Fruit fly (Drosophila melanogaster) whole organism, embryonic: ENCODE results near the gene CG5639.
A peak's percentile ranks its signal among the peaks of the same experiment; 100 is the strongest.

Source experiments
- B-H2 ChIP-seq: fragments of 200-800 bp; sonication (Bioruptor generic); optimal IDR thresholded peaks from 2 replicates; lab custom pipeline; 2018; ENCODE audit warnings: missing biosample characterization, mild to moderate bottlenecking, missing genetic modification characterization
- CG11398 ChIP-seq: fragments of 200-800 bp; sonication (Bioruptor generic); optimal IDR thresholded peaks from 2 replicates; lab custom pipeline; 2016; ENCODE audit warnings: missing biosample characterization, missing genetic modification characterization
- CG11696 ChIP-seq: fragments of 200-800 bp; sonication (Bioruptor generic); IDR thresholded peaks from 2 replicates; pipeline ENCODE4 v1.3.6; 2022; ENCODE audit warnings: missing biosample characterization, missing genetic modification characterization
- CG12744 ChIP-seq: fragments of 200-800 bp; sonication (Bioruptor generic); optimal IDR thresholded peaks from 2 replicates; lab custom pipeline; 2016; ENCODE audit warnings: missing biosample characterization, missing genetic modification characterization
- CG14014 ChIP-seq: fragments of 200-800 bp; sonication (Bioruptor generic); IDR thresholded peaks from 2 replicates; pipeline ENCODE4 v1.3.6; 2022; ENCODE audit warnings: missing biosample characterization, missing genetic modification characterization
- CG15696 ChIP-seq: fragments of 200-800 bp; sonication (Bioruptor generic); optimal IDR thresholded peaks from 2 replicates; lab custom pipeline; 2019; ENCODE audit warnings: missing biosample characterization, mild to moderate bottlenecking, missing genetic modification characterization, moderate library complexity
- CG1647 ChIP-seq: fragments of 200-800 bp; sonication (Bioruptor generic); optimal IDR thresholded peaks from 3 replicates; lab custom pipeline; 2016; ENCODE audit warnings: missing biosample characterization, missing genetic modification characterization
- CG16863 ChIP-seq: fragments of 200-800 bp; sonication (Bioruptor generic); optimal IDR thresholded peaks from 3 replicates; lab custom pipeline; 2016; ENCODE audit warnings: missing biosample characterization, missing genetic modification characterization
- CG17385 ChIP-seq: fragments of 200-800 bp; sonication (Bioruptor generic); optimal IDR thresholded peaks from 3 replicates; lab custom pipeline; 2018; ENCODE audit warnings: missing biosample characterization, mild to moderate bottlenecking, missing genetic modification characterization
- CG32767 ChIP-seq: fragments of 200-800 bp; sonication (Bioruptor generic); IDR thresholded peaks from 2 replicates; pipeline ENCODE4 v1.3.6; 2022; ENCODE audit warnings: missing biosample characterization, missing genetic modification characterization
- CG3281 ChIP-seq: fragments of 200-800 bp; sonication (Bioruptor generic); optimal IDR thresholded peaks from 3 replicates; lab custom pipeline; 2017; ENCODE audit warnings: missing biosample characterization, mild to moderate bottlenecking, missing genetic modification characterization
- CG3838 ChIP-seq: fragments of 200-800 bp; sonication (Bioruptor generic); optimal IDR thresholded peaks from 3 replicates; lab custom pipeline; 2016; ENCODE audit warnings: missing biosample characterization, missing genetic modification characterization
- CG6683 ChIP-seq: fragments of 200-800 bp; sonication (Bioruptor generic); optimal IDR thresholded peaks from 2 replicates; lab custom pipeline; 2017; ENCODE audit warnings: missing biosample characterization, mild to moderate bottlenecking, missing genetic modification characterization, missing genetic modification reagents
- CG7745 ChIP-seq: fragments of 200-800 bp; sonication (Bioruptor generic); optimal IDR thresholded peaks from 2 replicates; lab custom pipeline; 2018; ENCODE audit warnings: missing biosample characterization, mild to moderate bottlenecking, missing genetic modification characterization, moderate library complexity
- CG8388 ChIP-seq: fragments of 200-800 bp; sonication (Bioruptor generic); optimal IDR thresholded peaks from 2 replicates; lab custom pipeline; 2019; ENCODE audit warnings: missing biosample characterization, mild to moderate bottlenecking, missing genetic modification characterization, moderate library complexity
- CG8478 ChIP-seq: fragments of >200 bp; optimal IDR thresholded peaks from 2 replicates; lab custom pipeline; 2018
- CoRest ChIP-seq: fragments of 200-800 bp; sonication (Bioruptor generic); optimal IDR thresholded peaks from 3 replicates; lab custom pipeline; 2018; ENCODE audit warnings: missing biosample characterization, mild to moderate bottlenecking, missing genetic modification characterization, moderate library complexity
- Doc2 ChIP-seq: fragments of 200-800 bp; sonication (Bioruptor generic); IDR thresholded peaks from 2 replicates; pipeline ENCODE4 v1.3.6; 2022; ENCODE audit warnings: missing biosample characterization, missing genetic modification characterization
- Fer3 ChIP-seq: fragments of 200-800 bp; sonication (Bioruptor generic); optimal IDR thresholded peaks from 2 replicates; lab custom pipeline; 2018; ENCODE audit warnings: missing biosample characterization, mild to moderate bottlenecking, missing genetic modification characterization, moderate library complexity
- Gug ChIP-seq: fragments of 200-800 bp; sonication (Bioruptor generic); IDR thresholded peaks from 4 replicates; pipeline ENCODE4 v1.3.6; 2022; ENCODE audit warnings: missing biosample characterization, missing genetic modification characterization
- HHEX ChIP-seq: fragments of 200-800 bp; sonication (Bioruptor generic); optimal IDR thresholded peaks from 3 replicates; lab custom pipeline; 2017; ENCODE audit warnings: missing biosample characterization, mild to moderate bottlenecking, missing genetic modification characterization, missing genetic modification reagents
- Hmr ChIP-seq: fragments of 200-800 bp; sonication (Bioruptor generic); optimal IDR thresholded peaks from 3 replicates; lab custom pipeline; 2017; ENCODE audit warnings: mild to moderate bottlenecking, missing biosample characterization, missing genetic modification reagents, missing genetic modification characterization
- Hr39 ChIP-seq: fragments of >200 bp; optimal IDR thresholded peaks from 2 replicates; lab custom pipeline; 2017
- NK7.1 ChIP-seq: fragments of 200-800 bp; sonication (Bioruptor generic); optimal IDR thresholded peaks from 3 replicates; lab custom pipeline; 2016; ENCODE audit warnings: missing biosample characterization, missing genetic modification characterization
- Poxn ChIP-seq: fragments of 200-800 bp; sonication (Bioruptor generic); IDR thresholded peaks from 2 replicates; pipeline ENCODE4 v1.3.6; 2022; ENCODE audit warnings: missing biosample characterization, missing genetic modification characterization
- Ptx1 ChIP-seq: fragments of 200-800 bp; sonication (Bioruptor generic); IDR thresholded peaks from 2 replicates; pipeline ENCODE4 v1.3.6; 2022; ENCODE audit warnings: missing biosample characterization, missing genetic modification characterization
- Six4 ChIP-seq: fragments of 200-800 bp; sonication (Bioruptor generic); optimal IDR thresholded peaks from 2 replicates; lab custom pipeline; 2016; ENCODE audit warnings: missing biosample characterization, missing genetic modification characterization
- YL-1 ChIP-seq: fragments of 200-800 bp; sonication (Bioruptor generic); optimal IDR thresholded peaks from 3 replicates; lab custom pipeline; 2017; ENCODE audit warnings: missing biosample characterization, mild to moderate bottlenecking, missing genetic modification characterization
- ab ChIP-seq: fragments of 200-800 bp; sonication (Bioruptor generic); optimal IDR thresholded peaks from 2 replicates; lab custom pipeline; 2016; ENCODE audit warnings: missing biosample characterization, missing genetic modification characterization
- al ChIP-seq: fragments of 200-800 bp; sonication (Bioruptor generic); IDR thresholded peaks from 2 replicates; pipeline ENCODE4 v1.3.6; 2022; ENCODE audit warnings: missing biosample characterization, missing genetic modification characterization
- az2 ChIP-seq: fragments of 200-800 bp; sonication (Bioruptor generic); optimal IDR thresholded peaks from 3 replicates; lab custom pipeline; 2016; ENCODE audit warnings: missing biosample characterization, missing genetic modification characterization
- bsh ChIP-seq, 2 experiments: fragments of 200-800 bp; sonication (Bioruptor generic); optimal IDR thresholded peaks; 2 replicates each; lab custom pipeline; 2017 to 2018; ENCODE audit warnings: mild to moderate bottlenecking in 2 of 2, missing biosample characterization in 2 of 2, missing genetic modification characterization in 2 of 2, moderate library complexity in 1 of 2
- crc ChIP-seq: fragments of 200-800 bp; sonication (Bioruptor generic); optimal IDR thresholded peaks from 2 replicates; lab custom pipeline; 2016; ENCODE audit warnings: missing biosample characterization, missing genetic modification characterization
- ftz-f1 ChIP-seq: fragments of 200-800 bp; sonication (Bioruptor generic); optimal IDR thresholded peaks from 2 replicates; lab custom pipeline; 2016; ENCODE audit warnings: missing biosample characterization, missing genetic modification characterization
- gcm ChIP-seq: fragments of 200-800 bp; sonication (Bioruptor generic); optimal IDR thresholded peaks from 2 replicates; lab custom pipeline; 2019; ENCODE audit warnings: missing biosample characterization, mild to moderate bottlenecking, missing genetic modification characterization, moderate library complexity
- grau ChIP-seq: fragments of 200-800 bp; optimal IDR thresholded peaks from 3 replicates; lab custom pipeline; 2019; ENCODE audit warnings: missing biosample characterization, mild to moderate bottlenecking, missing genetic modification characterization, moderate library complexity
- ind ChIP-seq: fragments of 200-800 bp; sonication (Bioruptor generic); optimal IDR thresholded peaks from 3 replicates; lab custom pipeline; 2016; ENCODE audit warnings: missing biosample characterization, missing genetic modification characterization
- jigr1 ChIP-seq: fragments of 200-800 bp; sonication (Bioruptor generic); IDR thresholded peaks from 3 replicates; pipeline ENCODE4 v1.3.6; 2022; ENCODE audit warnings: missing biosample characterization, missing genetic modification characterization
- jumu ChIP-seq: fragments of 200-800 bp; sonication (Bioruptor generic); optimal IDR thresholded peaks from 3 replicates; lab custom pipeline; 2016; ENCODE audit warnings: missing biosample characterization, missing genetic modification characterization
- kah ChIP-seq: fragments of 200-800 bp; sonication (Bioruptor generic); optimal IDR thresholded peaks from 2 replicates; lab custom pipeline; 2018; ENCODE audit warnings: missing biosample characterization, mild to moderate bottlenecking, missing genetic modification characterization
- kni ChIP-seq: fragments of 200-800 bp; sonication (Bioruptor generic); optimal IDR thresholded peaks from 3 replicates; lab custom pipeline; 2017; ENCODE audit warnings: mild to moderate bottlenecking, missing biosample characterization, missing genetic modification reagents, missing genetic modification characterization
- peb ChIP-seq: fragments of 200-800 bp; sonication (Bioruptor generic); IDR thresholded peaks from 2 replicates; pipeline ENCODE4 v1.3.6; 2022; ENCODE audit warnings: missing biosample characterization, missing genetic modification characterization
- phol ChIP-seq: fragments of 200-800 bp; sonication (Bioruptor generic); optimal IDR thresholded peaks from 3 replicates; lab custom pipeline; 2018; ENCODE audit warnings: missing biosample characterization, mild to moderate bottlenecking, missing genetic modification characterization, moderate library complexity
- repo ChIP-seq: fragments of 200-800 bp; sonication (Bioruptor generic); optimal IDR thresholded peaks from 2 replicates; lab custom pipeline; 2016; ENCODE audit warnings: missing biosample characterization, missing genetic modification characterization
- shn ChIP-seq: fragments of 200-800 bp; sonication (Bioruptor generic); optimal IDR thresholded peaks from 3 replicates; lab custom pipeline; 2016; ENCODE audit warnings: missing biosample characterization, missing genetic modification characterization
- sima ChIP-seq: fragments of 200-800 bp; sonication (Bioruptor generic); optimal IDR thresholded peaks from 2 replicates; lab custom pipeline; 2016; ENCODE audit warnings: missing biosample characterization, missing genetic modification characterization
- slp2 ChIP-seq: fragments of 200-800 bp; sonication (Bioruptor generic); optimal IDR thresholded peaks from 2 replicates; lab custom pipeline; 2016; ENCODE audit warnings: missing biosample characterization, missing genetic modification characterization
- sob ChIP-seq: fragments of 200-800 bp; sonication (Bioruptor generic); IDR thresholded peaks from 2 replicates; pipeline ENCODE4 v1.3.6; 2022; ENCODE audit warnings: missing biosample characterization, missing genetic modification characterization
- tup ChIP-seq: fragments of 200-800 bp; sonication (Bioruptor generic); optimal IDR thresholded peaks from 2 replicates; lab custom pipeline; 2016; ENCODE audit warnings: missing biosample characterization, mild to moderate bottlenecking, missing genetic modification characterization, moderate library complexity
- tx ChIP-seq: fragments of 200-800 bp; sonication (Bioruptor generic); optimal IDR thresholded peaks from 2 replicates; lab custom pipeline; 2016; ENCODE audit warnings: missing biosample characterization, missing genetic modification characterization
- usp ChIP-seq: fragments of >200 bp; optimal IDR thresholded peaks from 2 replicates; lab custom pipeline; 2017; ENCODE audit warnings: missing biosample characterization, missing genetic modification characterization
- vvl ChIP-seq: fragments of 200-800 bp; sonication (Bioruptor generic); IDR thresholded peaks from 2 replicates; pipeline ENCODE4 v1.3.6; 2022; ENCODE audit warnings: missing biosample characterization, missing genetic modification characterization
- zen ChIP-seq: fragments of 200-800 bp; sonication (Bioruptor generic); optimal IDR thresholded peaks from 3 replicates; lab custom pipeline; 2018; ENCODE audit warnings: missing biosample characterization, mild to moderate bottlenecking, missing genetic modification characterization, moderate library complexity

Gene CG5639

dm6 chr3R:27556972-27557371 lies 39.0 kb downstream of the CG5639 start (continued):
- no peak for TF ChIP-seq bsh (GFP tag; optimal IDR thresholded peaks at IDR 0.05; lab: Kevin White, UChicago)
- no peak for TF ChIP-seq jumu
- TF ChIP-seq tx (GFP tag; lab: Kevin White, UChicago): no peak
- TF ChIP-seq crc (GFP tag; lab: Kevin White, UChicago): no peak
- TF ChIP-seq CoRest (tag; lab: Kevin White, UChicago): peak; percentile 33
- no peak for TF ChIP-seq YL-1 (GFP tag; lab: Kevin White, UChicago)
- TF ChIP-seq ind (GFP tag; lab: Kevin White, UChicago): peak; percentile 47
- no peak for TF ChIP-seq Six4 (GFP tag; lab: Kevin White, UChicago)
- TF ChIP-seq CG17385 (GFP tag; lab: Kevin White, UChicago): no peak
- TF ChIP-seq repo: peak; percentile 24
- peak; percentile 63 for TF ChIP-seq Ptx1
- peak; percentile 85 for TF ChIP-seq grau
- no peak for TF ChIP-seq B-H2 (GFP tag; lab: Kevin White, UChicago)
- no peak for TF ChIP-seq tup (GFP tag; lab: Kevin White, UChicago)
- peak; percentile 70 for TF ChIP-seq sob
- TF ChIP-seq Poxn (GFP tag; lab: Robert Waterston, UW): 0 out of 2 replicates have a peak, but pooled peaks have one; percentile 45
- no peak for TF ChIP-seq CG7745 (tag; lab: Kevin White, UChicago)
- no peak for TF ChIP-seq Doc2 (GFP tag; lab: Robert Waterston, UW)
- TF ChIP-seq CG11398: no peak
- no peak for TF ChIP-seq slp2 (GFP tag; lab: Kevin White, UChicago)
- no peak for TF ChIP-seq sima (GFP tag; lab: Kevin White, UChicago)
- peak; percentile 13 for TF ChIP-seq shn
- no peak for TF ChIP-seq CG8388 (GFP tag; lab: Kevin White, UChicago)
- TF ChIP-seq usp (GFP tag; lab: Kevin White, UChicago): no peak
- TF ChIP-seq kni: no peak
- no peak for TF ChIP-seq jigr1
- peak; percentile 57; the same call in 3 of the 4 replicates for TF ChIP-seq Gug
- no peak for TF ChIP-seq CG3838 (GFP tag; lab: Kevin White, UChicago)
- TF ChIP-seq vvl (GFP tag; lab: Robert Waterston, UW): peak; percentile 67; the same call in 1 of the 2 replicates
- no peak for TF ChIP-seq kah (GFP tag; lab: Kevin White, UChicago)
- peak; percentile 68 for TF ChIP-seq CG14014 (GFP tag; lab: Robert Waterston, UW)
- no peak for TF ChIP-seq ab (GFP tag; lab: Kevin White, UChicago)
- TF ChIP-seq Hmr (GFP tag; lab: Kevin White, UChicago): peak; percentile 20
- peak; percentile 59 for TF ChIP-seq Fer3
- no peak for TF ChIP-seq CG32767 (GFP tag; lab: Robert Waterston, UW)
- TF ChIP-seq Hr39 (lab: Kevin White, UChicago): no peak
- peak; percentile 4 for TF ChIP-seq HHEX (GFP tag; lab: Kevin White, UChicago)
- TF ChIP-seq phol (tag; lab: Kevin White, UChicago): peak; percentile 28
- TF ChIP-seq ftz-f1 (GFP tag; lab: Kevin White, UChicago): no peak
- TF ChIP-seq zen (tag; lab: Kevin White, UChicago): no peak
- TF ChIP-seq gcm (GFP tag; lab: Kevin White, UChicago): no peak
- peak; percentile 68; the same call in 1 of the 2 replicates for TF ChIP-seq al (GFP tag; lab: Robert Waterston, UW)
- TF ChIP-seq CG6683 (GFP tag; lab: Kevin White, UChicago): no peak
- TF ChIP-seq CG16863 (GFP tag; lab: Kevin White, UChicago): no peak
- TF ChIP-seq peb (GFP tag; lab: Robert Waterston, UW): no peak
- TF ChIP-seq CG1647 (GFP tag; lab: Kevin White, UChicago): no peak
- TF ChIP-seq CG15696: no peak
- TF ChIP-seq CG8478 (lab: Kevin White, UChicago): no peak
- peak; percentile 61 for TF ChIP-seq CG3281
- no peak for TF ChIP-seq NK7.1
- 0 out of 2 replicates have a peak, but pooled peaks have one; percentile 21 for TF ChIP-seq CG11696 (GFP tag; lab: Robert Waterston, UW)
- TF ChIP-seq az2 (GFP tag; lab: Kevin White, UChicago): no peak
- no peak for TF ChIP-seq CG12744
